Worm (Caenorhabditis elegans) whole organism, L4/young adult: ENCODE measurements around the gene znf-593.

Experiments used
- W03F9.2 ChIP-seq: fragments of 150-350 bp; optimal IDR thresholded peaks from 2 replicates; lab custom pipeline; 2014; ENCODE audit warnings: missing biosample characterization, missing genetic modification characterization
- dao-5 ChIP-seq: sonication (generic microtip); optimal IDR thresholded peaks from 2 replicates; lab custom pipeline; 2016; ENCODE audit warnings: missing genotype, missing genetic modification characterization, moderate library complexity, missing compliant biosample characterization
- him-1 ChIP-seq: sonication (generic microtip); optimal IDR thresholded peaks from 2 replicates; lab custom pipeline; 2016; ENCODE audit warnings: missing genotype, missing genetic modification reagents, missing genetic modification characterization, missing compliant biosample characterization

- TF ChIP-seq W03F9.2 (tag; lab: Kevin White, UChicago), result no peak
- no peak for TF ChIP-seq him-1 (tag; lab: Kevin White, UChicago)
- no peak for TF ChIP-seq dao-5 (tag; lab: Kevin White, UChicago)
Observed at ce11 chrIII:11947527-11947926, 29.0 kb upstream of the znf-593 start.
